Fruit fly (Drosophila melanogaster) whole organism, embryonic: ENCODE measurements around the gene pr.
A peak's percentile ranks its signal among the peaks of the same experiment; 100 is the strongest.

Experiments
- CG17328 ChIP-seq: fragments of 200-800 bp; sonication (Bioruptor generic); IDR thresholded peaks from 2 replicates; pipeline ENCODE4 v1.3.6; 2022; ENCODE audit warnings: missing biosample characterization, missing genetic modification characterization
- CTCF ChIP-seq: fragments of 200-800 bp; sonication (Bioruptor generic); optimal IDR thresholded peaks from 2 replicates; lab custom pipeline; 2017; ENCODE audit warnings: missing biosample characterization, mild to moderate bottlenecking, missing genetic modification characterization, moderate library complexity
- Hr3 ChIP-seq: fragments of 200-800 bp; sonication (Bioruptor generic); optimal IDR thresholded peaks from 3 replicates; lab custom pipeline; 2016; ENCODE audit warnings: missing biosample characterization, missing genetic modification characterization
- Sox100B ChIP-seq: fragments of 200-800 bp; sonication (Bioruptor generic); optimal IDR thresholded peaks from 3 replicates; lab custom pipeline; 2018; ENCODE audit warnings: missing biosample characterization, mild to moderate bottlenecking, missing genetic modification characterization
- Stat92E ChIP-seq, 3 experiments: fragments of >200 bp in 2 of 3; fragments of 200-800 bp in 1 of 3; sonication (Bioruptor generic) in 1 of 3; optimal IDR thresholded peaks; 2 replicates each; lab custom pipeline; 2017 to 2019; ENCODE audit warnings: missing biosample characterization in 3 of 3, missing genetic modification characterization in 3 of 3, mild to moderate bottlenecking in 1 of 3, moderate library complexity in 1 of 3
- knrl ChIP-seq: fragments of 200-800 bp; sonication (Bioruptor generic); IDR thresholded peaks from 3 replicates; pipeline ENCODE4 v1.3.6; 2022; ENCODE audit warnings: missing biosample characterization, missing genetic modification characterization; ENCODE audit not compliant: partially characterized antibody
- nau ChIP-seq: fragments of 200-800 bp; sonication (Bioruptor generic); optimal IDR thresholded peaks from 3 replicates; lab custom pipeline; 2017; ENCODE audit warnings: missing biosample characterization, mild to moderate bottlenecking, missing genetic modification characterization, missing genetic modification reagents

The pr gene

dm6 chr2L:20024333-20024732 lies 50.9 kb downstream of the pr start (continued):
- TF ChIP-seq nau (GFP tag; lab: Kevin White, UChicago) (no peak), CG17328 (GFP tag; lab: Robert Waterston, UW) (no peak), Hr3 (GFP tag; lab: Kevin White, UChicago) (no peak), Sox100B (GFP tag; lab: Kevin White, UChicago) (no peak), CTCF (GFP tag; lab: Kevin White, UChicago) (peak; percentile 60), knrl (no peak; the same call in 2 of the 3 replicates), Stat92E (GFP tag; optimal IDR thresholded peaks at IDR 0.05; lab: Kevin White, UChicago) (no peak)
